Worm (Caenorhabditis elegans) whole organism, early embryonic: ENCODE data around the gene cdr-4.

Experiments used
- F13C5.2 ChIP-seq: sonication (generic microtip); optimal IDR thresholded peaks from 2 replicates; lab custom pipeline; 2017; ENCODE audit warnings: mild to moderate bottlenecking, missing genetic modification characterization, inconsistent platforms, missing compliant biosample characterization
- ama-1 ChIP-seq: fragments of 150-350 bp; optimal IDR thresholded peaks from 2 replicates; lab custom pipeline; 2014
- ceh-36 ChIP-seq: sonication (generic microtip); optimal IDR thresholded peaks from 2 replicates; lab custom pipeline; 2016; ENCODE audit warnings: missing genetic modification characterization, inconsistent platforms, missing compliant biosample characterization
- ets-7 ChIP-seq: sonication (generic microtip); optimal IDR thresholded peaks from 2 replicates; lab custom pipeline; 2016; ENCODE audit warnings: missing genotype, missing genetic modification characterization, missing compliant biosample characterization
- flt-1 ChIP-seq: fragments of 200-800 bp; sonication (Bioruptor generic); IDR thresholded peaks from 2 replicates; pipeline ENCODE4 v1.3.6; 2022; ENCODE audit warnings: missing genetic modification characterization, missing compliant biosample characterization
- hmbx-1 ChIP-seq: sonication (generic microtip); optimal IDR thresholded peaks from 2 replicates; lab custom pipeline; 2016; ENCODE audit warnings: mild to moderate bottlenecking, missing genetic modification characterization, missing compliant biosample characterization
- hnd-1 ChIP-seq: sonication (generic microtip); optimal IDR thresholded peaks from 2 replicates; lab custom pipeline; 2016; ENCODE audit warnings: missing genetic modification characterization, missing compliant biosample characterization
- scrt-1 ChIP-seq: fragments of 200-800 bp; sonication (Bioruptor generic); IDR thresholded peaks from 2 replicates; pipeline ENCODE4 v1.3.6; 2022; ENCODE audit warnings: missing genetic modification characterization, missing compliant biosample characterization
- tbx-11 ChIP-seq: fragments of 200-800 bp; sonication (Bioruptor generic); IDR thresholded peaks from 2 replicates; pipeline ENCODE4 v1.3.6; 2022; ENCODE audit warnings: missing genetic modification characterization, missing compliant biosample characterization
- tbx-37 ChIP-seq: fragments of 200-800 bp; sonication (Bioruptor generic); conservative IDR thresholded peaks from 2 replicates; pipeline ENCODE4 v1.3.6; 2022; ENCODE audit warnings: missing genetic modification reagents, missing genetic modification characterization, missing compliant biosample characterization

DNA sequence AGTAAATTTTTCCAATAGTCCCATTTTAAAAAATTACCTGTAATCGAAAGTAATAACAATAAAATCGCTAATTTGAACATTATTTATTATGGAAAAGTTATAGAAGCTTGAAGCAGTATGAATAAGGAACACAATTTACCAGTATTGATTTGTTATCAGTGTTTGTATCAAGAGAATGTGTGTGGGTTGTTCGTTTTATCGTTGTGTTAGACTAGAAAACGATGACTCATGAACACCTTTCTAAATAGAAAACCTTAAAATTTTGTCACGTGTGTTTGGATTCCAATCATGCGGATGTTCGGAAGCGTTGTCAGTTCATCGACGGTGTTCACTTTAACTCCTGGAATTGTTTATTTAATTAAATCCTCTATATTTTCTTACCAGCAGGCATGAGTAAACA, 23.7 kb upstream of the cdr-4 start, which contains the start of gene C54D10.13:
- no peak for TF ChIP-seq hmbx-1 (tag; lab: Kevin White, UChicago)
- no peak for TF ChIP-seq ets-7 (tag; lab: Kevin White, UChicago)
- no peak for TF ChIP-seq tbx-11 (GFP tag; lab: Robert Waterston, UW)
- no peak for TF ChIP-seq ceh-36 (tag; lab: Kevin White, UChicago)
- TF ChIP-seq scrt-1 (GFP tag; lab: Robert Waterston, UW): no peak
- no peak for TF ChIP-seq ama-1
- TF ChIP-seq tbx-37 (GFP tag; lab: Robert Waterston, UW): no peak
- no peak for TF ChIP-seq F13C5.2 (tag; lab: Kevin White, UChicago)
- TF ChIP-seq hnd-1 (tag; lab: Kevin White, UChicago): no peak
- TF ChIP-seq flt-1 (GFP tag; lab: Robert Waterston, UW): no peak
